Worm (Caenorhabditis elegans): ENCODE results near the gene svh-11.

- TF ChIP-seq dao-5 (tag; optimal IDR thresholded peaks at IDR 0.05) (no peak), him-1 (tag; optimal IDR thresholded peaks at IDR 0.05) (no peak)
These were observed 28.9 kb downstream of the svh-11 start, which contains the start of gene cyp-33C4 for ce11 chrV:2235848-2236247.
